Worm (Caenorhabditis elegans): Measurements from ENCODE around the gene C05E4.12.

ce11 chrV:808260-808659 is 46.5 kb upstream of the C05E4.12 start:
- TF ChIP-seq ama-1 (optimal IDR thresholded peaks at IDR 0.05) (no peak), pes-1 (GFP tag; IDR thresholded peaks at IDR 0.05) (no peak), F13C5.2 (tag; optimal IDR thresholded peaks at IDR 0.05) (no peak), ets-7 (tag; optimal IDR thresholded peaks at IDR 0.05) (no peak), flt-1 (GFP tag; IDR thresholded peaks at IDR 0.05) (no peak), hmg-4 (GFP tag; optimal IDR thresholded peaks at IDR 0.05) (no peak)

Data from whole organism, early embryonic.